Fruit fly (Drosophila melanogaster): ENCODE measurements around the gene PolrMT.

PolrMT gene

dm6 chr2L:1082668-1083067 lies 25.5 kb downstream of the PolrMT start:
- TF ChIP-seq Crg-1 (GFP tag; optimal IDR thresholded peaks at IDR 0.05) (no peak), cnc (optimal IDR thresholded peaks at IDR 0.05) (no peak), CG7045 (GFP tag; optimal IDR thresholded peaks at IDR 0.05) (no peak)

dm6 chr2L:1080802-1081464 lies 27.2 kb downstream of the PolrMT start, which contains the start of gene Atg4a:
TSS of gene Atg4a (plus strand) at chr2L:1080911.
- peak; percentile 39 for TF ChIP-seq CG33017 (tag; optimal IDR thresholded peaks at IDR 0.05)
- no peak for TF ChIP-seq kay (GFP tag; ENCODE audit: borderline replicate concordance)
- no peak for TF ChIP-seq Clk (GFP tag; optimal IDR thresholded peaks at IDR 0.05)
- no peak for TF ChIP-seq CG14711 (tag; optimal IDR thresholded peaks at IDR 0.05)
- no peak for TF ChIP-seq ovo (GFP tag; optimal IDR thresholded peaks at IDR 0.05)
- TF ChIP-seq CG7045 (GFP tag; optimal IDR thresholded peaks at IDR 0.05), result peak; percentile 34
- TF ChIP-seq cnc (optimal IDR thresholded peaks at IDR 0.05), result no peak
- TF ChIP-seq CG1620 (GFP tag; optimal IDR thresholded peaks at IDR 0.05), result no peak
- TF ChIP-seq cic (GFP tag; optimal IDR thresholded peaks at IDR 0.05), result peak; percentile 68
- TF ChIP-seq toe (GFP tag; optimal IDR thresholded peaks at IDR 0.05), result no peak
- no peak for TF ChIP-seq CG7101 (tag; optimal IDR thresholded peaks at IDR 0.05)
- no peak for TF ChIP-seq Mnt (GFP tag; optimal IDR thresholded peaks at IDR 0.05)
- TF ChIP-seq Crg-1 (GFP tag; optimal IDR thresholded peaks at IDR 0.05), result no peak
- peak; percentile 8 for TF ChIP-seq bab1 (GFP tag; optimal IDR thresholded peaks at IDR 0.05)
- TF ChIP-seq Hr96 (GFP tag; optimal IDR thresholded peaks at IDR 0.05), result no peak
- TF ChIP-seq pad (GFP tag; optimal IDR thresholded peaks at IDR 0.05), result no peak
- TF ChIP-seq tj (GFP tag; optimal IDR thresholded peaks at IDR 0.05), result no peak
- TF ChIP-seq CG5204 (GFP tag; optimal IDR thresholded peaks at IDR 0.05), result no peak
- TF ChIP-seq CG11617 (GFP tag; optimal IDR thresholded peaks at IDR 0.05), result peak; percentile 63
- no peak for TF ChIP-seq CG12768 (GFP tag; optimal IDR thresholded peaks at IDR 0.05)

- TF ChIP-seq CG5204 (GFP tag; optimal IDR thresholded peaks at IDR 0.05) (no peak), Mnt (GFP tag; optimal IDR thresholded peaks at IDR 0.05) (peak; percentile 72), bab1 (GFP tag; optimal IDR thresholded peaks at IDR 0.05) (peak; percentile 66), pad (GFP tag; optimal IDR thresholded peaks at IDR 0.05) (peak; percentile 32), CG1620 (GFP tag; optimal IDR thresholded peaks at IDR 0.05) (peak; percentile 47), cic (GFP tag; optimal IDR thresholded peaks at IDR 0.05) (no peak), tj (GFP tag; optimal IDR thresholded peaks at IDR 0.05) (no peak), Clk (GFP tag; optimal IDR thresholded peaks at IDR 0.05) (no peak), ovo (GFP tag; optimal IDR thresholded peaks at IDR 0.05) (peak; percentile 22), Crg-1 (GFP tag; optimal IDR thresholded peaks at IDR 0.05) (no peak), toe (GFP tag; optimal IDR thresholded peaks at IDR 0.05) (no peak), CG33017 (tag; optimal IDR thresholded peaks at IDR 0.05) (no peak), CG7045 (GFP tag; optimal IDR thresholded peaks at IDR 0.05) (peak; percentile 9), cnc (optimal IDR thresholded peaks at IDR 0.05) (no peak), CG14711 (tag; optimal IDR thresholded peaks at IDR 0.05) (peak; percentile 1), CG7101 (tag; optimal IDR thresholded peaks at IDR 0.05) (peak; percentile 46), Hr96 (GFP tag; optimal IDR thresholded peaks at IDR 0.05) (no peak), CG12768 (GFP tag; optimal IDR thresholded peaks at IDR 0.05) (no peak), kay (GFP tag; ENCODE audit: borderline replicate concordance) (no peak), CG11617 (GFP tag; optimal IDR thresholded peaks at IDR 0.05) (no peak)
These were observed 30.6 kb downstream of the PolrMT start, which contains the start of the genes S and ast for dm6 chr2L:1077469-1077993. TSS of gene S (minus strand) at chr2L:1077815. TSS of gene ast (plus strand) at chr2L:1077948.

dm6 chr2L:1077053-1077452 lies 31.1 kb downstream of the PolrMT start:
- no peak for TF ChIP-seq ovo (GFP tag; optimal IDR thresholded peaks at IDR 0.05)
- TF ChIP-seq cic (GFP tag; optimal IDR thresholded peaks at IDR 0.05), result peak; percentile 80

dm6 chr2L:1075753-1076152 lies 32.4 kb downstream of the PolrMT start:
- TF ChIP-seq CG7101 (tag; optimal IDR thresholded peaks at IDR 0.05) (peak; percentile 41), cnc (optimal IDR thresholded peaks at IDR 0.05) (no peak), Hr96 (GFP tag; optimal IDR thresholded peaks at IDR 0.05) (no peak)

- TF ChIP-seq tj (GFP tag; optimal IDR thresholded peaks at IDR 0.05) (peak; percentile 9), cic (GFP tag; optimal IDR thresholded peaks at IDR 0.05) (no peak), Mnt (GFP tag; optimal IDR thresholded peaks at IDR 0.05) (peak; percentile 1), CG5204 (GFP tag; optimal IDR thresholded peaks at IDR 0.05) (no peak), CG14711 (tag; optimal IDR thresholded peaks at IDR 0.05) (peak; percentile 21)
These were observed 33.9 kb downstream of the PolrMT start for dm6 chr2L:1074180-1074864.

- TF ChIP-seq CG7045 (GFP tag; optimal IDR thresholded peaks at IDR 0.05) (no peak), bab1 (GFP tag; optimal IDR thresholded peaks at IDR 0.05) (peak; percentile 56), CG33017 (tag; optimal IDR thresholded peaks at IDR 0.05) (no peak), CG1620 (GFP tag; optimal IDR thresholded peaks at IDR 0.05) (no peak), pad (GFP tag; optimal IDR thresholded peaks at IDR 0.05) (no peak), Mnt (GFP tag; optimal IDR thresholded peaks at IDR 0.05) (no peak), CG7101 (tag; optimal IDR thresholded peaks at IDR 0.05) (no peak), kay (GFP tag; ENCODE audit: borderline replicate concordance) (no peak), Crg-1 (GFP tag; optimal IDR thresholded peaks at IDR 0.05) (no peak), CG14711 (tag; optimal IDR thresholded peaks at IDR 0.05) (no peak), cnc (optimal IDR thresholded peaks at IDR 0.05) (no peak), tj (GFP tag; optimal IDR thresholded peaks at IDR 0.05) (peak; percentile 55), ovo (GFP tag; optimal IDR thresholded peaks at IDR 0.05) (no peak), CG12768 (GFP tag; optimal IDR thresholded peaks at IDR 0.05) (no peak)
These were observed 34.6 kb downstream of the PolrMT start for dm6 chr2L:1073530-1073929.

All from whole organism, adult.